Worm (Caenorhabditis elegans): Measurements from ENCODE around the gene srz-9.

The srz-9 gene

ce11 chrIII:1243199-1243598 is 20.6 kb upstream of the srz-9 start, which contains the start of gene fbxa-63 (continued):
- TF ChIP-seq vab-15 (tag; optimal IDR thresholded peaks at IDR 0.05) (no peak), ama-1 (optimal IDR thresholded peaks at IDR 0.05) (no peak), zip-4 (GFP tag; optimal IDR thresholded peaks at IDR 0.05) (peak; percentile 2), nhr-28 (tag; optimal IDR thresholded peaks at IDR 0.05) (no peak), snu-23 (GFP tag; optimal IDR thresholded peaks at IDR 0.05) (peak; percentile 27), nhr-19 (GFP tag; conservative IDR thresholded peaks at IDR 0.05) (no peak), lsy-2 (tag; optimal IDR thresholded peaks at IDR 0.05) (peak; percentile 30 to 64), nhr-85 (tag) (no peak), unc-130 (tag; optimal IDR thresholded peaks at IDR 0.05) (no peak), egl-27 (tag; optimal IDR thresholded peaks at IDR 0.05) (no peak), elt-3 (tag; optimal IDR thresholded peaks at IDR 0.05) (peak in 1 of 6 experiments; percentile 19), Y116A8C.19 (tag; optimal IDR thresholded peaks at IDR 0.05; ENCODE audit: borderline replicate concordance) (no peak), jun-1 (tag; optimal IDR thresholded peaks at IDR 0.05) (peak; percentile 28), hlh-4 (tag; optimal IDR thresholded peaks at IDR 0.05) (no peak), dpl-1 (GFP tag; optimal IDR thresholded peaks at IDR 0.05) (peak in 2 of 3 experiments; percentile 7 to 21), lin-39 (tag; optimal IDR thresholded peaks at IDR 0.05) (no peak), nhr-76 (tag; optimal IDR thresholded peaks at IDR 0.05) (no peak), ceh-88 (GFP tag; IDR thresholded peaks at IDR 0.05) (no peak), irx-1 (tag; optimal IDR thresholded peaks at IDR 0.05) (no peak), nhr-90 (tag; optimal IDR thresholded peaks at IDR 0.05; ENCODE audit: poor library complexity) (no peak), dsc-1 (tag; optimal IDR thresholded peaks at IDR 0.05) (no peak), fkh-8 (tag; optimal IDR thresholded peaks at IDR 0.05) (no peak), sox-4 (tag; optimal IDR thresholded peaks at IDR 0.05) (no peak), pax-3 (tag; optimal IDR thresholded peaks at IDR 0.05) (no peak), fos-1 (tag; optimal IDR thresholded peaks at IDR 0.05) (no peak), nhr-77 (tag; optimal IDR thresholded peaks at IDR 0.05) (no peak), lin-13 (GFP tag; optimal IDR thresholded peaks at IDR 0.05) (peak; percentile 20), ztf-11 (tag; optimal IDR thresholded peaks at IDR 0.05) (no peak), sup-37 (GFP tag; optimal IDR thresholded peaks at IDR 0.05) (no peak), aly-2 (tag; optimal IDR thresholded peaks at IDR 0.05) (no peak), unc-98 (GFP tag; IDR thresholded peaks at IDR 0.05) (no peak), nhr-84 (tag; optimal IDR thresholded peaks at IDR 0.05) (no peak), fkh-4 (tag; optimal IDR thresholded peaks at IDR 0.05; ENCODE audit: borderline replicate concordance) (no peak), fkh-10 (GFP tag; optimal IDR thresholded peaks at IDR 0.05) (no peak), ets-5 (GFP tag; IDR thresholded peaks at IDR 0.05) (no peak), ceh-90 (tag; optimal IDR thresholded peaks at IDR 0.05) (no peak), nhr-71 (tag; optimal IDR thresholded peaks at IDR 0.05) (peak; percentile 42), lin-35 (GFP tag; optimal IDR thresholded peaks at IDR 0.05) (peak; percentile 26 to 47), ceh-82 (tag; optimal IDR thresholded peaks at IDR 0.05) (peak in 1 of 3 experiments; percentile 35), mab-9 (GFP tag; IDR thresholded peaks at IDR 0.05) (no peak), mef-2 (tag; optimal IDR thresholded peaks at IDR 0.05) (no peak), grh-1 (GFP tag; IDR thresholded peaks at IDR 0.05) (no peak), alr-1 (tag; optimal IDR thresholded peaks at IDR 0.05; ENCODE audit: borderline replicate concordance) (no peak), nhr-12 (tag; optimal IDR thresholded peaks at IDR 0.05) (no peak), aha-1 (tag; optimal IDR thresholded peaks at IDR 0.05) (no peak), blmp-1 (tag; optimal IDR thresholded peaks at IDR 0.05) (no peak), isw-1 (GFP tag; IDR thresholded peaks at IDR 0.05) (no peak), ztf-4 (tag; optimal IDR thresholded peaks at IDR 0.05) (no peak), hlh-17 (GFP tag; optimal IDR thresholded peaks at IDR 0.05; ENCODE audit: borderline replicate concordance) (no peak), xbp-1 (tag; optimal IDR thresholded peaks at IDR 0.05) (no peak), nhr-237 (tag; optimal IDR thresholded peaks at IDR 0.05) (no peak), C34B4.2 (tag; optimal IDR thresholded peaks at IDR 0.05) (no peak), mdl-1 (tag; optimal IDR thresholded peaks at IDR 0.05) (peak in 1 of 2 experiments; percentile 26)

Data from whole organism, L1 larva.